Worm (Caenorhabditis elegans) whole organism, mixed stage, embryonic: ENCODE measurements around the gene PDB1.1.

Experiments used
- M03D4.4 ChIP-seq: sonication (generic microtip); optimal IDR thresholded peaks from 2 replicates; lab custom pipeline; 2017; ENCODE audit warnings: mild to moderate bottlenecking, missing genetic modification characterization, missing compliant biosample characterization
- bed-3 ChIP-seq: fragments of 200-800 bp; sonication (Bioruptor generic); optimal IDR thresholded peaks from 3 replicates; lab custom pipeline; 2018; ENCODE audit warnings: mild to moderate bottlenecking, missing genetic modification characterization, moderate library complexity, missing compliant biosample characterization
- blmp-1 ChIP-seq: fragments of 150-350 bp; optimal IDR thresholded peaks from 2 replicates; lab custom pipeline; 2014; ENCODE audit warnings: missing biosample characterization, missing genetic modification characterization
- ceh-39 ChIP-seq: fragments of 150-350 bp; optimal IDR thresholded peaks from 2 replicates; lab custom pipeline; 2014; ENCODE audit warnings: missing biosample characterization, missing genetic modification characterization
- ceh-43 ChIP-seq: fragments of 200-800 bp; sonication (Bioruptor generic); optimal IDR thresholded peaks from 2 replicates; lab custom pipeline; 2018; ENCODE audit warnings: mild to moderate bottlenecking, missing genetic modification characterization, moderate library complexity, missing compliant biosample characterization
- ceh-83 ChIP-seq: fragments of 200-800 bp; sonication (Bioruptor generic); optimal IDR thresholded peaks from 2 replicates; lab custom pipeline; 2018; ENCODE audit warnings: mild to moderate bottlenecking, missing genetic modification characterization, missing compliant biosample characterization
- ces-1 ChIP-seq: fragments of 150-350 bp; optimal IDR thresholded peaks from 2 replicates; lab custom pipeline; 2014; ENCODE audit warnings: missing biosample characterization, missing genetic modification reagents, missing genetic modification characterization
- cnd-1 ChIP-seq: fragments of 200-800 bp; sonication (Bioruptor generic); optimal IDR thresholded peaks from 2 replicates; lab custom pipeline; 2018; ENCODE audit warnings: mild to moderate bottlenecking, missing genetic modification characterization, missing compliant biosample characterization
- drap-1 ChIP-seq: fragments of 200-800 bp; sonication (Bioruptor generic); optimal IDR thresholded peaks from 3 replicates; lab custom pipeline; 2018; ENCODE audit warnings: mild to moderate bottlenecking, missing genetic modification characterization, missing compliant biosample characterization
- elt-1 ChIP-seq: sonication (generic microtip); optimal IDR thresholded peaks from 2 replicates; lab custom pipeline; 2017; ENCODE audit warnings: missing genetic modification characterization, mild to moderate bottlenecking, missing compliant biosample characterization, antibody characterized with exemption, moderate library complexity, borderline replicate concordance; ENCODE audit not compliant: insufficient read depth
- elt-3 ChIP-seq: fragments of 150-350 bp; optimal IDR thresholded peaks from 2 replicates; lab custom pipeline; 2014; ENCODE audit warnings: missing biosample characterization, missing genetic modification characterization
- ham-2 ChIP-seq: fragments of 200-800 bp; sonication (Bioruptor generic); optimal IDR thresholded peaks from 2 replicates; lab custom pipeline; 2018; ENCODE audit warnings: mild to moderate bottlenecking, missing genetic modification characterization, missing compliant biosample characterization
- hlh-1 ChIP-seq: fragments of 150-350 bp; optimal IDR thresholded peaks from 2 replicates; lab custom pipeline; 2014; ENCODE audit warnings: missing biosample characterization, missing genetic modification reagents, missing genetic modification characterization
- lin-32 ChIP-seq: fragments of 200-800 bp; sonication (Bioruptor generic); optimal IDR thresholded peaks from 2 replicates; lab custom pipeline; 2018; ENCODE audit warnings: mild to moderate bottlenecking, missing genetic modification characterization, missing compliant biosample characterization
- lsy-2 ChIP-seq: fragments of 150-350 bp; optimal IDR thresholded peaks from 2 replicates; lab custom pipeline; 2014; ENCODE audit warnings: missing biosample characterization, missing genetic modification characterization
- mab-5 ChIP-seq: fragments of 150-350 bp; optimal IDR thresholded peaks from 2 replicates; lab custom pipeline; 2014; ENCODE audit warnings: missing biosample characterization, missing genetic modification characterization
- mep-1 ChIP-seq: fragments of 150-350 bp; optimal IDR thresholded peaks from 2 replicates; lab custom pipeline; 2017; ENCODE audit warnings: missing biosample characterization, missing genetic modification reagents, missing genetic modification characterization, inconsistent platforms
- mls-2 ChIP-seq: sonication (generic microtip); optimal IDR thresholded peaks from 2 replicates; lab custom pipeline; 2016; ENCODE audit warnings: mild to moderate bottlenecking, missing genetic modification characterization, moderate library complexity, missing compliant biosample characterization
- nhr-12 ChIP-seq: fragments of 150-350 bp; optimal IDR thresholded peaks from 2 replicates; lab custom pipeline; 2014; ENCODE audit warnings: missing biosample characterization, missing genetic modification characterization
- nhr-2 ChIP-seq: fragments of 150-350 bp; optimal IDR thresholded peaks from 2 replicates; lab custom pipeline; 2014; ENCODE audit warnings: missing biosample characterization, missing genetic modification characterization
- nhr-28 ChIP-seq: fragments of 150-350 bp; optimal IDR thresholded peaks from 2 replicates; lab custom pipeline; 2014; ENCODE audit warnings: missing biosample characterization, missing genetic modification characterization
- nhr-76 ChIP-seq: sonication (generic microtip); optimal IDR thresholded peaks from 2 replicates; lab custom pipeline; 2017; ENCODE audit warnings: missing biosample characterization, missing genetic modification characterization
- pha-4 ChIP-seq: fragments of 150-350 bp; optimal IDR thresholded peaks from 2 replicates; lab custom pipeline; 2018; ENCODE audit warnings: missing biosample characterization, missing genetic modification reagents, missing genetic modification characterization
- sem-2 ChIP-seq: fragments of 200-800 bp; sonication (Bioruptor generic); optimal IDR thresholded peaks from 2 replicates; lab custom pipeline; 2018; ENCODE audit warnings: mild to moderate bottlenecking, missing genetic modification characterization, missing compliant biosample characterization
- snpc-4 ChIP-seq: fragments of 150-350 bp; optimal IDR thresholded peaks from 2 replicates; lab custom pipeline; 2014; ENCODE audit warnings: missing biosample characterization, missing genetic modification characterization
- tbx-8 ChIP-seq: fragments of 200-800 bp; sonication (Bioruptor generic); optimal IDR thresholded peaks from 2 replicates; lab custom pipeline; 2018; ENCODE audit warnings: mild to moderate bottlenecking, missing genetic modification characterization, moderate library complexity, missing compliant biosample characterization
- unc-120 ChIP-seq: sonication (generic microtip); optimal IDR thresholded peaks from 2 replicates; lab custom pipeline; 2017; ENCODE audit warnings: missing genetic modification characterization, missing compliant biosample characterization; ENCODE audit not compliant: poor library complexity, severe bottlenecking
- unc-39 ChIP-seq: fragments of 150-350 bp; optimal IDR thresholded peaks from 2 replicates; lab custom pipeline; 2014; ENCODE audit warnings: missing biosample characterization, missing genetic modification characterization
- unc-62 ChIP-seq: fragments of 150-350 bp; optimal IDR thresholded peaks from 2 replicates; lab custom pipeline; 2014; ENCODE audit warnings: missing biosample characterization, missing genetic modification reagents, missing genetic modification characterization
- zip-8 ChIP-seq: fragments of 150-350 bp; optimal IDR thresholded peaks from 2 replicates; lab custom pipeline; 2014; ENCODE audit warnings: missing biosample characterization, missing genetic modification characterization

Gene PDB1.1

DNA sequence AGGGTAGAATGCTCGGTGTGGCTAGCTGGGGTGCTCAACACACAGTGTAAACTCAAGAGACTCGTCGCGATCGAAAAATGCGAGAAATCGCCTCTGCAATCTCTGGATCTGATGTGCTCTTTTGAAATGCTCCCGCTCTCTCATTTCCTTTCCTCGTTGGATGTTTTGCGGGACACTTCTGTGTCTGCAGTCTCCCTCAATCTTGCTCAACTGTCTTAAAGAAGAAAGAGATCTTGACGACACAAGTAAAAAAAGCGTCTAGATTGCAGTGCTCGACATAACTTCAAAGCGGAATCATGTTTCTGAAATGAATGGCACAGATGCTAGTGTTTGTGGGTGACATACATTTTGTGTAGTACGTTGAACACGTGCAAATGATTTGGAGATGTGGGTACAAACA, 14.7 kb upstream of the PDB1.1 start:
- TF ChIP-seq blmp-1 (tag; lab: Kevin White, UChicago), result no peak
- TF ChIP-seq tbx-8 (GFP tag; lab: Kevin White, UChicago), result no peak
- TF ChIP-seq mab-5, result no peak
- TF ChIP-seq mep-1 (tag; lab: Kevin White, UChicago), result no peak
- peak; percentile 5 for TF ChIP-seq unc-62 (GFP tag; lab: Kevin White, UChicago)
- TF ChIP-seq hlh-1 (tag; lab: Kevin White, UChicago), result peak; percentile 75
- no peak for TF ChIP-seq sem-2
- peak; percentile 77 for TF ChIP-seq unc-120

DNA sequence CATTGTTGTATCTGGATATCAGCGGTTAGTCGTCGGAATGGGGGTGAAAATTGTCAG, 14.5 kb upstream of the PDB1.1 start, which contains the start of the genes unc-98 and F08C6.18:
Gene unc-98 (minus strand): TSS at position 48 of the 57 bp plus-strand sequence.
Gene F08C6.18 (minus strand): TSS at position 57 of the 57 bp plus-strand sequence.
- TF ChIP-seq ceh-83 (GFP tag; lab: Kevin White, UChicago), result no peak
- no peak for TF ChIP-seq ham-2 (GFP tag; lab: Kevin White, UChicago)
- no peak for TF ChIP-seq elt-1 (tag; lab: Kevin White, UChicago)
- TF ChIP-seq ceh-39 (tag; lab: Kevin White, UChicago), result no peak
- TF ChIP-seq mls-2, result no peak
- TF ChIP-seq, all 35 proteins: peak for 0

DNA sequence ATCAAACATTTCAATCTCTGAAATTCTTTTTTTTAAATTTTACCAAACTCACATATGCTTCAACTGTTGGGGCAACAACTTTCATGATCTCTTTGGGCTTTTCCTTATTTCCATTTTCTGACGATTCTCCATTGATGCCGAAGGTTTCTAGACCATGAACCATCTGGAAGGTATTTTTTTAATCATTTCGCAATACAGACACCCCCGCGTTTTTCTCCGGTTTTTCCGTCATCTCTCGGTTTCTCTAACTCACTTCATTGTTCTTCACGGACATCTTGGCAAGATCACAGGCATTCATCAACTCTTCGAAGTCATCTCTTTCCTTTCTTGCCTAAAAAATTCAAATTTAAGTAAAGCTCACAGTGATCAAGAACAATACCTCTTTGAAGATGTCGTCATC, 14.3 kb upstream of the PDB1.1 start:
- TF ChIP-seq hlh-1 (tag; lab: Kevin White, UChicago) (no peak), unc-39 (tag; lab: Kevin White, UChicago) (no peak), nhr-2 (tag; lab: Kevin White, UChicago) (no peak), nhr-28 (tag; lab: Kevin White, UChicago) (no peak), snpc-4 (tag; lab: Kevin White, UChicago) (no peak), ham-2 (GFP tag; lab: Kevin White, UChicago) (no peak), elt-3 (tag; lab: Kevin White, UChicago) (no peak), lsy-2 (tag; lab: Kevin White, UChicago) (no peak), ceh-39 (tag; lab: Kevin White, UChicago) (no peak), mab-5 (no peak), zip-8 (tag; lab: Kevin White, UChicago) (no peak), elt-1 (tag; lab: Kevin White, UChicago) (no peak), M03D4.4 (tag; lab: Kevin White, UChicago) (no peak)
- TF ChIP-seq, all 35 proteins: peak for 0

DNA sequence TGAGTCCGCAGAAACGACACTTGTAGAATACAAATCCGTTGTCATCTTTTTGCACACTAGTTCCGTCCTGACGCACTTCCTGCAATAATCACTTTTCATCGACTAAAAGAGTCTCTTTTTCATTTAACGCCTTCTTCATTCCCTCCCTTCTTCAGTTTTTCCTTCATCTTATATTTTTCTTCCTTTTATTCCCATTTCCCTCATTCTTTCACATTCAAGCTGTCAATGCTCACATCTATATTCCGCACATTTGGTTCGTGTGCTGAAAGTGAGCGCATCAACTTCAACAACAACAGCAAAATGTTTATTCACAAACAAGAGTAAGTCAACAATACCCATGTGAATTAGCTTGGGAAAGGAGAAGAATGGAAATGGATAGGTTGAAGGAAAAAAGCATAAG, 13.2 kb upstream of the PDB1.1 start, which contains the start of gene pcyt-1:
Gene pcyt-1 (plus strand): TSS at position 301 of the 400 bp plus-strand sequence.
- TF ChIP-seq zip-8 (tag; lab: Kevin White, UChicago) (no peak), bed-3 (GFP tag; lab: Kevin White, UChicago) (no peak), mab-5 (no peak), ceh-39 (tag; lab: Kevin White, UChicago) (no peak), nhr-12 (tag; lab: Kevin White, UChicago) (no peak), snpc-4 (tag; lab: Kevin White, UChicago) (no peak), lin-32 (GFP tag; lab: Kevin White, UChicago) (no peak), hlh-1 (tag; lab: Kevin White, UChicago) (no peak), ham-2 (GFP tag; lab: Kevin White, UChicago) (no peak), ceh-43 (no peak), unc-62 (GFP tag; lab: Kevin White, UChicago) (no peak), mep-1 (tag; lab: Kevin White, UChicago) (no peak), drap-1 (GFP tag; lab: Kevin White, UChicago) (no peak), mls-2 (no peak), blmp-1 (tag; lab: Kevin White, UChicago) (no peak), nhr-76 (tag; lab: Kevin White, UChicago) (no peak), cnd-1 (no peak), unc-39 (tag; lab: Kevin White, UChicago) (no peak), pha-4 (no peak), M03D4.4 (tag; lab: Kevin White, UChicago) (no peak)
- TF ChIP-seq, all 35 proteins: peak for 0

DNA sequence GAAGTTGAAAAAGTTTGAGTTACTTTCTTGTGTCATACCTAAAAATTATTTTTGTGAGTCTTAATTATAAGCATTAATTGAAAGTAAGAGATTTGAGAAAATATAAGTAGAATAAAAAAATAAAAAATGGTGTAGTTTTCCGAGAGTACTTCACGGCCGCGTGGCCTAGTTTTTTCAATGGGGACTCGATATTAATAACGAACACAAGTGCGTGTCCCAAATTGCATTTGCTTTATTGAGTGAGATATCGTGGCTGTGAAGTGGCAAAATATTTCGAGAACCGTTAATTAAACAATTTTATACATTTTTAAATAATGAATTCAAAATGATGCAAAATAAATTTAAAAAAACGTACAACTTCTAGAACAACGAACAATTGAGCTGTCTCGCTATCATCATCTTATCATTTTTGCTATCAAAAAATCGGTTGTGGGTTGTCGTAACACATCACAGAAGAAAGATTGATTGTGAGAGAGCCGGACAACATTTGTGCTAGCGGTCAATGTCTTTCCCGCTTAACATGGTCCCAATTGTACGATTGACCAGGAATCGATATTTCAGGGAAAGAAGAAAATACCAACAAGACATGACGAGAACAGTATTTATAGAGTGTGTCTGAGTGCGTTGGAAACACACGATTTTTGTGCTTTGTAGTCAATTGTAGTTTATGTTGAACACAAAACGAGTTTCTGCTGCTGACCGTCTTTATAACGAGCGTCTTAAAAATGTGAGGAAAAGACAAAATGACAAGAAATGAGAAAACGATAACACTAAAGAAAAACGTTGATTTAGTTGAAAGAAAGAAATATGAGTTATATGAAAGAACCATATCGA, 11.0 kb upstream of the PDB1.1 start, which contains the start of gene apy-1:
Gene apy-1 (minus strand): TSS at position 38 of the 834 bp plus-strand sequence.
- TF ChIP-seq unc-120 (peak; percentile 11), blmp-1 (tag; lab: Kevin White, UChicago) (no peak), ces-1 (GFP tag; lab: Kevin White, UChicago) (peak; percentile 91), hlh-1 (tag; lab: Kevin White, UChicago) (no peak), ceh-39 (tag; lab: Kevin White, UChicago) (peak; percentile 77)
- TF ChIP-seq, all 35 proteins: peak for 3
